Fruit fly (Drosophila melanogaster) whole organism, wandering third instar larva: Measurements from ENCODE around the gene Boh1.

Source experiments
- CG32264 ChIP-seq: fragments of 200-800 bp; sonication (Bioruptor generic); optimal IDR thresholded peaks from 2 replicates; lab custom pipeline; 2016; ENCODE audit warnings: missing biosample characterization, missing genetic modification characterization
- Dfd ChIP-seq: fragments of >200 bp; optimal IDR thresholded peaks from 2 replicates; lab custom pipeline; 2017; ENCODE audit warnings: missing biosample characterization, missing genetic modification characterization
- GATAd ChIP-seq: sonication (Bioruptor generic); optimal IDR thresholded peaks from 2 replicates; lab custom pipeline; 2016; ENCODE audit warnings: missing biosample characterization, missing genetic modification characterization
- Hr83 ChIP-seq: fragments of 200-300 bp; sonication (Bioruptor generic); optimal IDR thresholded peaks from 2 replicates; lab custom pipeline; 2016; ENCODE audit warnings: missing biosample characterization, mild to moderate bottlenecking, missing genetic modification characterization, moderate library complexity; ENCODE audit not compliant: poor library complexity, severe bottlenecking
- Mio ChIP-seq: sonication (Bioruptor generic); optimal IDR thresholded peaks from 2 replicates; lab custom pipeline; 2016; ENCODE audit warnings: missing biosample characterization, missing genetic modification characterization
- Sp1 ChIP-seq: fragments of 200-800 bp; sonication (Bioruptor generic); optimal IDR thresholded peaks from 3 replicates; lab custom pipeline; 2019; ENCODE audit warnings: missing biosample characterization, mild to moderate bottlenecking, missing genetic modification characterization, moderate library complexity
- br ChIP-seq: fragments of 200-800 bp; sonication (Bioruptor generic); optimal IDR thresholded peaks from 2 replicates; lab custom pipeline; 2016; ENCODE audit warnings: missing biosample characterization, missing genetic modification characterization
- ey ChIP-seq: fragments of 200-800 bp; sonication (Bioruptor generic); optimal IDR thresholded peaks from 2 replicates; lab custom pipeline; 2016; ENCODE audit warnings: missing biosample characterization, missing genetic modification characterization
- psq ChIP-seq: fragments of 200-800 bp; sonication (Bioruptor generic); optimal IDR thresholded peaks from 3 replicates; lab custom pipeline; 2017; ENCODE audit warnings: missing biosample characterization, mild to moderate bottlenecking, missing genetic modification characterization, moderate library complexity
- sage ChIP-seq: fragments of 200-800 bp; sonication (Bioruptor generic); optimal IDR thresholded peaks from 2 replicates; lab custom pipeline; 2016; ENCODE audit warnings: missing biosample characterization, mild to moderate bottlenecking, missing genetic modification characterization
- usp ChIP-seq: fragments of >200 bp; optimal IDR thresholded peaks from 2 replicates; lab custom pipeline; 2017; ENCODE audit warnings: missing biosample characterization, missing genetic modification characterization

DNA sequence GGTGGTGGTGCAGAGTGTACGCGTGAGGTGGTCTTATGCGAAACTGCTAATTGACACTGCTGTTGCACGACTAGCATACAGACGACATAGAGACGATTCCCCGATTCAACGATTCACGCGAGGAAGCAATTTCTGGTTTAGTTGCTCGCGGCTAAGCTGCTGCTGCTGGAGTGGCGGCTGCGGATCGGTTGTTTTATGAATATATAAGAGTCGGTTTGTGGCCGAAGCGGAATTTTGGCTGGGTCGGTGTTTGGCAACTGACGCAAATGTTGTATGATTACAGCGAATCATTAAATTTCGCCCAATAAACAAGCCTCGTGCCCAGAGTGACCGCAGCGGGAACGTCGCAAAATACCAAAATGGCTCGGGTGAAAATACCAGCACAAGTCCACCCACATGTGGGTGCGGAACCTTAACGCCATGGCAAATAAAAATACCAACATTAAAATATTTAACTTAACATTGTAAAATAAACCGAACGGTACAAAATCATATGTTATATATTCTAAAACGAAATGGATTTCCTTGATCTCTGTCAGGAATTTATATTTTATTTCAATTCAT is 28.5 kb upstream of the Boh1 start, which contains the start of gene mfrn:
- TF ChIP-seq GATAd (GFP tag; lab: Kevin White, UChicago) = no peak
- TF ChIP-seq sage (GFP tag; lab: Kevin White, UChicago) = no peak
- TF ChIP-seq Mio (GFP tag; lab: Kevin White, UChicago) = no peak
- no peak for TF ChIP-seq ey
- no peak for TF ChIP-seq Hr83
- no peak for TF ChIP-seq Dfd
- no peak for TF ChIP-seq Sp1
- TF ChIP-seq usp (GFP tag; lab: Kevin White, UChicago) = no peak
- no peak for TF ChIP-seq br (GFP tag; lab: Kevin White, UChicago)
- no peak for TF ChIP-seq psq (GFP tag; lab: Kevin White, UChicago)
- no peak for TF ChIP-seq CG32264 (GFP tag; lab: Kevin White, UChicago)
